Worm (Caenorhabditis elegans) whole organism, midembryonic: ENCODE data around the gene E02H1.1.

Experiments used
- flt-1 ChIP-seq: fragments of 200-800 bp; sonication (Bioruptor generic); IDR thresholded peaks from 2 replicates; pipeline ENCODE4 v1.3.6; 2022; ENCODE audit warnings: missing genetic modification characterization, missing compliant biosample characterization
- med-1 ChIP-seq: sonication (generic microtip); optimal IDR thresholded peaks from 2 replicates; lab custom pipeline; 2017; ENCODE audit warnings: missing genetic modification characterization, mild to moderate bottlenecking, missing compliant biosample characterization, antibody characterized with exemption, missing genetic modification reagents; ENCODE audit not compliant: insufficient read depth
- ztf-23 ChIP-seq: fragments of 200-800 bp; sonication (Bioruptor generic); IDR thresholded peaks from 2 replicates; pipeline ENCODE4 v1.3.6; 2022; ENCODE audit warnings: missing genetic modification reagents, missing genetic modification characterization, missing compliant biosample characterization

DNA sequence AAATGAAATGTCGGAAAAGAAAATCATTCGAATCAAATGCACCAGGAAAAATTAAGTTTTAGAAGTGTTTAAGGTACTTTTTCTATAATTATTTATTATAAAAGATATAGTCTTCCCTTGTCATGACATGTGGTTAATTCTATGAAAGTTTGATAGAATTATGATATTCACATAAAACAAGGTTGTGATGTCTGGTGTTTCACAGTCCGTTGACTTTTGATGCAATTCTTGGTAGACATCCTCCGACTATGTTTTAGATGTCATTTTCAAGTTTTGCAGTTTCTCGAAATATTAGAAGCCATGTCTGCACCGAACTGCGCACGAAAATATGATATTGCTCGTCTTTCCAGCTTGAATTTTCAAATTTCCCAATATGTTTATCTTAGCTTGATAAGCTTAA lies 46.6 kb downstream of the E02H1.1 start, which contains the start of gene sra-7:
- TF ChIP-seq ztf-23 (no peak), flt-1 (GFP tag; lab: Robert Waterston, UW) (no peak), med-1 (no peak)
